Fruit fly (Drosophila melanogaster) whole organism, embryonic: Measurements from ENCODE around the gene DCAF12.

Experiments
- BEAF-32 ChIP-seq: fragments of 200-800 bp; sonication (Bioruptor generic); optimal IDR thresholded peaks from 3 replicates; lab custom pipeline; 2017; ENCODE audit warnings: missing biosample characterization, missing genetic modification characterization, mild to moderate bottlenecking, moderate library complexity, missing genetic modification reagents
- CG10274 ChIP-seq: fragments of 200-800 bp; sonication (Bioruptor generic); optimal IDR thresholded peaks from 3 replicates; lab custom pipeline; 2017; ENCODE audit warnings: missing biosample characterization, mild to moderate bottlenecking, missing genetic modification characterization
- CG10431 ChIP-seq: fragments of 200-800 bp; sonication (Bioruptor generic); optimal IDR thresholded peaks from 3 replicates; lab custom pipeline; 2018; ENCODE audit warnings: missing biosample characterization, mild to moderate bottlenecking, missing genetic modification characterization
- CG11247 ChIP-seq: fragments of 200-800 bp; sonication (Bioruptor generic); IDR thresholded peaks from 2 replicates; pipeline ENCODE4 v1.3.6; 2022; ENCODE audit warnings: missing biosample characterization, missing genetic modification characterization
- CG12155 ChIP-seq: fragments of 200-800 bp; sonication (Bioruptor generic); optimal IDR thresholded peaks from 3 replicates; lab custom pipeline; 2016; ENCODE audit warnings: missing biosample characterization, missing genetic modification characterization
- CG16779 ChIP-seq: fragments of 200-800 bp; sonication (Bioruptor generic); IDR thresholded peaks from 2 replicates; pipeline ENCODE4 v1.3.6; 2022; ENCODE audit warnings: missing biosample characterization, missing genetic modification characterization
- CG16815 ChIP-seq: fragments of 200-800 bp; sonication (Bioruptor generic); optimal IDR thresholded peaks from 3 replicates; lab custom pipeline; 2017; ENCODE audit warnings: missing biosample characterization, mild to moderate bottlenecking, missing genetic modification characterization
- CG17186 ChIP-seq: fragments of 200-800 bp; sonication (Bioruptor generic); optimal IDR thresholded peaks from 3 replicates; lab custom pipeline; 2017; ENCODE audit warnings: missing biosample characterization, missing genetic modification reagents, missing genetic modification characterization
- CG17359 ChIP-seq: fragments of 200-800 bp; sonication (Bioruptor generic); optimal IDR thresholded peaks from 3 replicates; lab custom pipeline; 2018; ENCODE audit warnings: missing biosample characterization, mild to moderate bottlenecking, missing genetic modification characterization, moderate library complexity
- CG17361 ChIP-seq: fragments of 200-800 bp; sonication (Bioruptor generic); IDR thresholded peaks from 3 replicates; pipeline ENCODE4 v1.3.6; 2022; ENCODE audit warnings: missing biosample characterization, missing genetic modification characterization
- CG2120 ChIP-seq: fragments of 200-800 bp; sonication (Bioruptor generic); optimal IDR thresholded peaks from 3 replicates; lab custom pipeline; 2016; ENCODE audit warnings: missing biosample characterization, missing genetic modification characterization
- CG3163 ChIP-seq: fragments of 200-800 bp; sonication (Bioruptor generic); optimal IDR thresholded peaks from 3 replicates; lab custom pipeline; 2016; ENCODE audit warnings: missing biosample characterization, missing genetic modification characterization
- CG4282 ChIP-seq: fragments of 200-800 bp; sonication (Bioruptor generic); optimal IDR thresholded peaks from 2 replicates; lab custom pipeline; 2016; ENCODE audit warnings: missing biosample characterization, missing genetic modification characterization
- CG8281 ChIP-seq: fragments of 200-800 bp; sonication (Bioruptor generic); optimal IDR thresholded peaks from 2 replicates; lab custom pipeline; 2018; ENCODE audit warnings: missing biosample characterization, mild to moderate bottlenecking, missing genetic modification characterization, moderate library complexity
- CG9215 ChIP-seq: fragments of 200-800 bp; sonication (Bioruptor generic); IDR thresholded peaks from 2 replicates; pipeline ENCODE4 v1.3.6; 2022; ENCODE audit warnings: missing biosample characterization, missing genetic modification characterization
- CrebB ChIP-seq: fragments of 200-800 bp; sonication (Bioruptor generic); optimal IDR thresholded peaks from 3 replicates; lab custom pipeline; 2018; ENCODE audit warnings: missing biosample characterization, mild to moderate bottlenecking, missing genetic modification characterization
- D19A ChIP-seq: fragments of 200-800 bp; optimal IDR thresholded peaks from 3 replicates; lab custom pipeline; 2019; ENCODE audit warnings: missing biosample characterization, mild to moderate bottlenecking, missing genetic modification characterization, moderate library complexity
- Drgx ChIP-seq: fragments of 200-800 bp; sonication (Bioruptor generic); IDR thresholded peaks from 2 replicates; pipeline ENCODE4 v1.3.6; 2022; ENCODE audit warnings: missing biosample characterization, missing genetic modification characterization
- Hr78 ChIP-seq, 2 experiments: fragments of 200-800 bp in 1 of 2; fragments of >200 bp in 1 of 2; sonication (Bioruptor generic) in 1 of 2; optimal IDR thresholded peaks; 2 replicates each; lab custom pipeline; 2017 to 2019; ENCODE audit warnings: missing biosample characterization in 2 of 2, missing genetic modification characterization in 2 of 2, mild to moderate bottlenecking in 1 of 2, moderate library complexity in 1 of 2
- Jarid2 ChIP-seq: fragments of 200-800 bp; sonication (Bioruptor generic); optimal IDR thresholded peaks from 3 replicates; lab custom pipeline; 2017; ENCODE audit warnings: mild to moderate bottlenecking, missing biosample characterization, missing genetic modification reagents, missing genetic modification characterization
- MESR4 ChIP-seq: fragments of 200-800 bp; sonication (Bioruptor generic); optimal IDR thresholded peaks from 2 replicates; lab custom pipeline; 2018; ENCODE audit warnings: missing biosample characterization, mild to moderate bottlenecking, missing genetic modification characterization, moderate library complexity
- Myb ChIP-seq: fragments of 200-800 bp; sonication (Bioruptor generic); optimal IDR thresholded peaks from 2 replicates; lab custom pipeline; 2016; ENCODE audit warnings: missing biosample characterization, missing genetic modification characterization
- Spps ChIP-seq: fragments of 200-800 bp; sonication (Bioruptor generic); optimal IDR thresholded peaks from 2 replicates; lab custom pipeline; 2018; ENCODE audit warnings: missing biosample characterization, mild to moderate bottlenecking, missing genetic modification characterization
- Trl ChIP-seq, 3 experiments: fragments of >200 bp in 2 of 3; fragments of 200-800 bp in 1 of 3; sonication (Bioruptor generic) in 1 of 3; optimal IDR thresholded peaks; 2 replicates in 1 of 3; 3 replicates in 2 of 3; lab custom pipeline; 2016 to 2017; ENCODE audit warnings: missing biosample characterization in 1 of 3, missing genetic modification characterization in 1 of 3
- Xrp1 ChIP-seq: fragments of 200-800 bp; sonication (Bioruptor generic); IDR thresholded peaks from 2 replicates; pipeline ENCODE4 v1.3.6; 2022; ENCODE audit warnings: missing biosample characterization, missing genetic modification characterization
- ap ChIP-seq: fragments of 200-800 bp; sonication (Bioruptor generic); IDR thresholded peaks from 2 replicates; pipeline ENCODE4 v1.3.6; 2022; ENCODE audit warnings: missing biosample characterization, missing genetic modification characterization
- bsh ChIP-seq, 2 experiments: fragments of 200-800 bp; sonication (Bioruptor generic); optimal IDR thresholded peaks; 2 replicates each; lab custom pipeline; 2017 to 2018; ENCODE audit warnings: mild to moderate bottlenecking in 2 of 2, missing biosample characterization in 2 of 2, missing genetic modification characterization in 2 of 2, moderate library complexity in 1 of 2
- chinmo ChIP-seq: fragments of 200-800 bp; sonication (Bioruptor generic); IDR thresholded peaks from 4 replicates; pipeline ENCODE4 v1.3.6; 2022; ENCODE audit warnings: missing biosample characterization, missing genetic modification characterization; ENCODE audit not compliant: partially characterized antibody
- exex ChIP-seq: fragments of 200-800 bp; sonication (Bioruptor generic); optimal IDR thresholded peaks from 4 replicates; lab custom pipeline; 2018; ENCODE audit warnings: missing biosample characterization, mild to moderate bottlenecking, missing genetic modification characterization, moderate library complexity
- knrl ChIP-seq: fragments of 200-800 bp; sonication (Bioruptor generic); IDR thresholded peaks from 3 replicates; pipeline ENCODE4 v1.3.6; 2022; ENCODE audit warnings: missing biosample characterization, missing genetic modification characterization; ENCODE audit not compliant: partially characterized antibody
- lab ChIP-seq: fragments of 200-800 bp; sonication (Bioruptor generic); optimal IDR thresholded peaks from 3 replicates; lab custom pipeline; 2017; ENCODE audit warnings: missing biosample characterization, missing genetic modification characterization, mild to moderate bottlenecking, moderate library complexity, missing genetic modification reagents
- lbe ChIP-seq: fragments of 200-800 bp; sonication (Bioruptor generic); optimal IDR thresholded peaks from 2 replicates; lab custom pipeline; 2016; ENCODE audit warnings: missing biosample characterization, mild to moderate bottlenecking, missing genetic modification characterization
- lilli ChIP-seq: fragments of 200-800 bp; sonication (Bioruptor generic); optimal IDR thresholded peaks from 3 replicates; lab custom pipeline; 2016; ENCODE audit warnings: missing biosample characterization, missing genetic modification characterization
- nom ChIP-seq: fragments of 200-800 bp; sonication (Bioruptor generic); optimal IDR thresholded peaks from 2 replicates; lab custom pipeline; 2017; ENCODE audit warnings: missing biosample characterization, missing genetic modification characterization, mild to moderate bottlenecking, moderate library complexity, missing genetic modification reagents
- sens ChIP-seq: fragments of 200-800 bp; sonication (Bioruptor generic); peaks from one replicate; lab custom pipeline; 2016; ENCODE audit warnings: missing biosample characterization, missing genetic modification characterization
- sna ChIP-seq: fragments of 200-800 bp; sonication (Bioruptor generic); IDR thresholded peaks from 2 replicates; pipeline ENCODE4 v1.3.6; 2022; ENCODE audit warnings: missing biosample characterization, missing genetic modification characterization; ENCODE audit not compliant: partially characterized antibody
- unpg ChIP-seq: fragments of 200-800 bp; sonication (Bioruptor generic); optimal IDR thresholded peaks from 3 replicates; lab custom pipeline; 2018; ENCODE audit warnings: missing biosample characterization, mild to moderate bottlenecking, missing genetic modification characterization, moderate library complexity
- z ChIP-seq: fragments of 200-800 bp; sonication (Bioruptor generic); IDR thresholded peaks from 3 replicates; pipeline ENCODE4 v1.3.6; 2022; ENCODE audit warnings: missing biosample characterization, missing genetic modification characterization

DCAF12 gene

DNA sequence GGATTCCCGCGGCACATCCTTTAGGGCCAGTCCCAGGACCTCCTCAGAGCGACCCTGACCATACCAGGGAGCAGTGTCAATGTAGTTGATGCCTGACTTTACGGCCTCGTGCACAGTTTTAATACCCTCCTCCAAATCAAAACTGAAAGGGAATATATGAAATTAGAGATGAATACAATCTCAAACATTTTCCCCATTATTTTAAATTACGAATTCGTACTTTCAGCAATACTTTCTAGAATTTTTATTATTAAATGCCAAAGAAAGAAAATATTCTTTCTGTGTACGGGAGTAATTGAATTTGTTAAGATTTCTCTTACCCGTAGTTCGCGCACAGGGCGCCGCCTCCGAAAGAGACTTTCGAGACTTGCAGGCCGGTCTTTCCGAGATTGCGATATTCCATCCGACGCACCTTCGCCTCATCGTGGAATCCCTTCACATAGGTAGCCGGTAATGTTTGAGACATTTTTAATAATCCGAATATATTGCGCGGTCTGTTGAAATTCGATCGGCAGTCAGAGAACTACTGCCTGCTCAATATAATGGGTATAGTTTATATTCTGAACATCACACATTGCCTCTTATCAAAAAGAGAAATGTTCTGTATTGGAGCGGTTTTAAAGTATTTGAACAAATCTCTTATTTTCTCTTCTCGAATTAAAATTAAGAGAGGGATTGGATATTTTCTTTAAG is 36.8 kb downstream of the DCAF12 start, which contains the start of gene CG18547:
Gene CG18547 (minus strand): TSS at position 512 of the 693 bp plus-strand sequence.
- peak; percentile 61 to 74 for TF ChIP-seq Trl (optimal IDR thresholded peaks at IDR 0.05; lab: Kevin White, UChicago)
- no peak for TF ChIP-seq Trl (GFP tag; optimal IDR thresholded peaks at IDR 0.05; lab: Kevin White, UChicago)
- no peak for TF ChIP-seq Hr78 (GFP tag; optimal IDR thresholded peaks at IDR 0.05; lab: Kevin White, UChicago)
- peak in 1 of 2 experiments; percentile 8 for TF ChIP-seq bsh (GFP tag; optimal IDR thresholded peaks at IDR 0.05; lab: Kevin White, UChicago)
- TF ChIP-seq unpg (GFP tag; lab: Kevin White, UChicago), result no peak
- no peak for TF ChIP-seq CrebB (tag; lab: Kevin White, UChicago)
- TF ChIP-seq CG3163 (GFP tag; lab: Kevin White, UChicago), result peak; percentile 92
- TF ChIP-seq lab (GFP tag; lab: Kevin White, UChicago), result peak; percentile 2
- TF ChIP-seq MESR4 (GFP tag; lab: Kevin White, UChicago), result no peak
- no peak for TF ChIP-seq CG8281 (tag; lab: Kevin White, UChicago)
- no peak for TF ChIP-seq CG17361
- TF ChIP-seq CG4282 (GFP tag; lab: Kevin White, UChicago), result no peak
- TF ChIP-seq CG2120 (GFP tag; lab: Kevin White, UChicago), result peak; percentile 0
- no peak for TF ChIP-seq CG11247 (GFP tag; lab: Robert Waterston, UW)
- no peak for TF ChIP-seq CG16779 (GFP tag; lab: Robert Waterston, UW)
- TF ChIP-seq chinmo, result 0 out of 4 replicates have a peak, but pooled peaks have one; percentile 53
- TF ChIP-seq sna, result no peak
- peak; percentile 34 for TF ChIP-seq exex (tag; lab: Kevin White, UChicago)
- no peak for TF ChIP-seq CG12155
- no peak for TF ChIP-seq CG17186 (GFP tag; lab: Kevin White, UChicago)
- TF ChIP-seq nom, result peak; percentile 37
- peak; percentile 76 for TF ChIP-seq sens (GFP tag; lab: Kevin White, UChicago)
- peak; percentile 66 for TF ChIP-seq Jarid2 (GFP tag; lab: Kevin White, UChicago)
- no peak for TF ChIP-seq CG17359 (tag; lab: Kevin White, UChicago)
- no peak for TF ChIP-seq ap (GFP tag; lab: Robert Waterston, UW)
- no peak for TF ChIP-seq CG16815
- TF ChIP-seq knrl (GFP tag; lab: Robert Waterston, UW), result no peak
- TF ChIP-seq CG9215, result no peak
- TF ChIP-seq Spps (tag; lab: Kevin White, UChicago), result no peak
- peak; percentile 0 for TF ChIP-seq lilli
- peak; percentile 29 for TF ChIP-seq CG10274
- no peak for TF ChIP-seq CG10431 (GFP tag; lab: Kevin White, UChicago)
- TF ChIP-seq BEAF-32 (GFP tag; lab: Kevin White, UChicago), result no peak
- TF ChIP-seq D19A (tag; lab: Kevin White, UChicago), result peak; percentile 2
- TF ChIP-seq Drgx (GFP tag; lab: Robert Waterston, UW), result peak; percentile 53
- TF ChIP-seq Myb (GFP tag; lab: Kevin White, UChicago), result no peak
- TF ChIP-seq Xrp1 (GFP tag; lab: Robert Waterston, UW), result peak; percentile 29; the same call in 1 of the 2 replicates
- 0 out of 3 replicates have a peak, but pooled peaks have one; percentile 36 for TF ChIP-seq z (GFP tag; lab: Robert Waterston, UW)

DNA sequence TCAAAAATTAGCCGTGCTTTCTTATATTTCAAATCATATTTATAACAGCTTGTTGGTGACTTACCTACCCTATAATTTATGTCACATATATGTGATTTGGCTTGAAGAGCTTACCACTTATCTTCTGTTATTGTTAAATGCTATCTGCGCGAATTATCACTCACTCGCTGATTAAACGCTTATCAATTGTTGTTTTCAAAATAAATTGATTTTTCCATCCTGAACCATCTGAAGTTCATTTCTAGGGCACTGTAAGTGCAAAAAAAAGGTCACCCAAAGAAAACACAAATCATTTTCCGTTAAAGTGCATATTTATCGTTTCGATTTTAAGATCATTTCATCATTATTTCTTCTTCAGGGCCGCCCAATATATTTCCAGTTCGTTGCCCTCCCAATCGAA is 38.6 kb downstream of the DCAF12 start:
- TF ChIP-seq exex (tag; lab: Kevin White, UChicago) (peak; percentile 68), lbe (GFP tag; lab: Kevin White, UChicago) (no peak)
